Fruit fly (Drosophila melanogaster) whole organism, pupa: ENCODE data around the gene CG43736.

Source experiments
- CG10348 ChIP-seq: fragments of 200-800 bp; sonication (Bioruptor generic); IDR thresholded peaks from 2 replicates; pipeline ENCODE4 v1.3.6; 2022; ENCODE audit warnings: missing biosample characterization, missing genetic modification characterization
- CG32121 ChIP-seq: fragments of 200-800 bp; sonication (Bioruptor generic); IDR thresholded peaks from 2 replicates; pipeline ENCODE4 v1.3.6; 2022; ENCODE audit warnings: missing biosample characterization, missing genetic modification characterization
- CG4496 ChIP-seq: fragments of 200-800 bp; sonication (Bioruptor generic); IDR thresholded peaks from 3 replicates; pipeline ENCODE4 v1.3.6; 2022; ENCODE audit warnings: missing biosample characterization, missing genetic modification characterization
- CG8159 ChIP-seq: fragments of 200-800 bp; sonication (Bioruptor generic); optimal IDR thresholded peaks from 3 replicates; lab custom pipeline; 2018; ENCODE audit warnings: missing biosample characterization, mild to moderate bottlenecking, missing genetic modification characterization, moderate library complexity
- CG8301 ChIP-seq: fragments of 200-800 bp; sonication (Bioruptor generic); optimal IDR thresholded peaks from 2 replicates; lab custom pipeline; 2018; ENCODE audit warnings: missing biosample characterization, mild to moderate bottlenecking, missing genetic modification characterization
- CG9948 ChIP-seq: fragments of 200-800 bp; sonication (Bioruptor generic); optimal IDR thresholded peaks from 2 replicates; lab custom pipeline; 2018; ENCODE audit warnings: missing biosample characterization, mild to moderate bottlenecking, missing genetic modification characterization, moderate library complexity
- D1 ChIP-seq: fragments of 200-800 bp; sonication (Bioruptor generic); optimal IDR thresholded peaks from 2 replicates; lab custom pipeline; 2018; ENCODE audit warnings: missing biosample characterization, mild to moderate bottlenecking, missing genetic modification characterization, moderate library complexity
- EcR ChIP-seq: fragments of 200-800 bp; sonication (Bioruptor generic); optimal IDR thresholded peaks from 3 replicates; lab custom pipeline; 2019; ENCODE audit warnings: missing biosample characterization, missing genetic modification characterization, mild to moderate bottlenecking, moderate library complexity, missing genetic modification reagents
- Pif1A ChIP-seq: fragments of 200-800 bp; sonication (Bioruptor generic); optimal IDR thresholded peaks from 3 replicates; lab custom pipeline; 2016; ENCODE audit warnings: missing biosample characterization, missing genetic modification characterization
- gl ChIP-seq: fragments of 200-800 bp; sonication (Bioruptor generic); optimal IDR thresholded peaks from 2 replicates; lab custom pipeline; 2018; ENCODE audit warnings: missing biosample characterization, mild to moderate bottlenecking, missing genetic modification characterization
- rn ChIP-seq: fragments of 200-800 bp; sonication (Bioruptor generic); IDR thresholded peaks from 2 replicates; pipeline ENCODE4 v1.3.6; 2022; ENCODE audit warnings: missing biosample characterization, missing genetic modification characterization

DNA sequence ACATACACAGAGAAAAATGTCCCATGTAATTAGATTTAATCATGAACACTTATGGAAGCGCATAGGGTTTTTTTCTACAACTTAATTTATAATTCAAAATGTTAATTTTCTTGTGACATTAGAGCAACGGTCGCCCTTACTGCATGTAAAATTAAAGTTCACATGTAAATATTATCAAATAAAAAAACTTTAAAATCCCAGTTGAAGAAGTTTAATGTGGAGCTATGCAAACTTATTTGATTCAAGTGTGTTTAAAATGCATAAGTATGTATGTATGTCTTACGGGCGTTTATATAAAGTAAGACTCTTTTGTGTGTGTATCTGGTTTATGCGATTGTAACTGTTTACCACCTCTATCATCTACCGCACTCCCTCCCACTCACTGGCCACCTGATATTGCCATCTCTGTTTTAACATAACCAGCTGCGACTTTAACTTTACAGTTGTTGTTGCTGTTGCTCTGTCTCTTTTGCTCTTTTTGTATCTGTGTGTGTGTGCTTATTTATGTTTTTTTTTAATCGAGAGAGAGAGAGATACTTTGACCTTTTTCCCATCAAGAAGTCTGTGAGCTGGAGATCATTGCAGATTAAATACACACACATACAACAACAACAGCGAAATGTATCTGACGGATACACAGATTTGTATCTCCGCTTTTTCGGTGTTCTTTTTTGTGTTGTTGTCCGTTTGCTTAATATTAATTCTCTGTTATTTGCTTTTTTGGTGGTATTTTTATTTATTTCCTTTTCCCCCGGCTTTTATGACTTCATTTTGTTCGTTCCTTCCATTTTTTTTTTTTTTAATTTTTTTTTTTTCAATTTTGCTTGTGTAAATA lies 8.1 kb upstream of the CG43736 start:
- TF ChIP-seq Pif1A (GFP tag; lab: Kevin White, UChicago) (peak; percentile 91), CG8301 (tag; lab: Kevin White, UChicago) (peak; percentile 78), rn (GFP tag; lab: Robert Waterston, UW) (0 out of 2 replicates have a peak, but pooled peaks have one; percentile 17), CG9948 (peak; percentile 87), gl (tag; lab: Kevin White, UChicago) (peak; percentile 49), CG10348 (GFP tag; lab: Robert Waterston, UW) (no peak), CG4496 (GFP tag; lab: Robert Waterston, UW) (no peak; the same call in 1 of the 3 replicates), CG32121 (GFP tag; lab: Robert Waterston, UW) (peak; percentile 79), EcR (GFP tag; lab: Kevin White, UChicago) (peak; percentile 54), D1 (tag; lab: Kevin White, UChicago) (peak; percentile 69), CG8159 (tag; lab: Kevin White, UChicago) (peak; percentile 83)
